Worm (Caenorhabditis elegans): ENCODE results near the gene lys-4.

Gene lys-4

DNA sequence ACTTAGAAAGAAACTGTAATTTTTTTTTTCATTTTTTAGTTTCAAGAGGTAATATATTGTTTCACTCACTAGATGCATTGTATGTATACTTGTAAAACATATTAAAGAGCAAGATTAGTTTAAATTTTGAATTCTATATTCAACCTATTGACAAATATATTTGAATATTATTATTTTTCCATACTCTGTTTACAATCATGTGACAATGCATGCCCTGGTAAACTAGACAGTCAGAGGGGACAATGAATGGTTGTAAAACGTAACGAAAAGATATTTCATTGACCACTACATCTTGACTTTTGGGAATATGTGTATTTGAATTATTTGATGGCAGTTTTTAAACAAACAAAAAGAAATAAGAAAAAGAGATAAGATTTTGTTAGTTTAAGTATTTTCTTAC, 638 bp downstream of the lys-4 start:
- no peak for TF ChIP-seq tra-4 (tag; optimal IDR thresholded peaks at IDR 0.05)

DNA sequence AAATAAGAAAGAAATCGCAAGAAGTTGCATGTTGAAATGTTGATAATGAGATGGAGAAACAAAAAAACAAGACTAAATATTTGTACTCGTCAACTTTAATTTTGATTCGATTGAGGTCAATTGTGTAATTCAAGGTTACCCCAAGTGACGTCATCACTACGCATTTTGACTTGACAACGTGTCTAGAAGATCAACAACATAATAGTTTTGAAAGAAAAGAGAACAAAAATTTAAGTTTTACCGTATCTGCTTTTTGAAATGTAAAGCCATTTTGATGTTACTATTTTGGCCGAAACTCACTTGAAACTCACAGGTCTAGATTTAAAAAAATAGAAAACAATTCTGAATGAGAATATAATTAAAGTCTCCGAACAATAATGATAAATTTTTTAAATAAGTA, 2.1 kb downstream of the lys-4 start, which contains the start of gene dsl-5:
TSS of gene dsl-5 (minus strand) at position 101 of the 400 bp plus-strand sequence.
- TF ChIP-seq hmg-4 (GFP tag; optimal IDR thresholded peaks at IDR 0.05): no peak

DNA sequence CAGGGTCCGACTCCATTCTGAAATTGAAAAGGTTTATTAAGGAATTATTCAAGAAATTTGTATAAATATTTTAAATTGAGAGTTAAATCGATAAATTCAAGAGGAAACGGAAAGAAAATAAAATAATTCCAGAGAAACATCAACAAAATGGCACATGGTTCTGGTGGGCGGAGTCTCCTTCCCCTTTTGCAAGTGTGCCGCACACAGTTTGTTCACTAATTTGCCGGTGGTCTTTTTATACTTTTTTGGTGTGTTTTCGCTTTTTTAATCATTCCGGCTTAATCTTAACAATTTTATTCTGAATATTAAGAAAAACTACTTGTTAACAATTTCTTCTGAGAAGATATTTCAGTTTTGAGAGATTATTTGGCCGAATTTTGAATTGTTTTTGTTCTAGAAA, 18.1 kb downstream of the lys-4 start, which contains the start of the genes ragc-1 and Y24F12A.1:
TSS of gene ragc-1 (minus strand) at position 25 of the 400 bp plus-strand sequence.
TSS of gene Y24F12A.1 (plus strand) at position 346 of the 400 bp plus-strand sequence.
- TF ChIP-seq hmg-4 (GFP tag; optimal IDR thresholded peaks at IDR 0.05): no peak
- TF ChIP-seq sea-1 (GFP tag; conservative IDR thresholded peaks at IDR 0.05): 0 out of 2 replicates have a peak, but pooled peaks have one; percentile 57
- TF ChIP-seq pes-1 (GFP tag; IDR thresholded peaks at IDR 0.05): peak; percentile 74
- TF ChIP-seq ama-1 (optimal IDR thresholded peaks at IDR 0.05): no peak
- TF ChIP-seq scrt-1 (GFP tag; IDR thresholded peaks at IDR 0.05): 0 out of 2 replicates have a peak, but pooled peaks have one; percentile 37
- peak; percentile 33; the same call in 1 of the 2 replicates for TF ChIP-seq flt-1 (GFP tag; IDR thresholded peaks at IDR 0.05)
- no peak for TF ChIP-seq aly-1 (tag; optimal IDR thresholded peaks at IDR 0.05)
- no peak for TF ChIP-seq ets-7 (tag; optimal IDR thresholded peaks at IDR 0.05)
- TF ChIP-seq tbx-11 (GFP tag; IDR thresholded peaks at IDR 0.05): no peak
- no peak for TF ChIP-seq hnd-1 (tag; optimal IDR thresholded peaks at IDR 0.05)
- no peak for TF ChIP-seq tra-4 (tag; optimal IDR thresholded peaks at IDR 0.05)
- no peak for TF ChIP-seq B0310.2 (tag; optimal IDR thresholded peaks at IDR 0.05)
- TF ChIP-seq ceh-36 (tag; optimal IDR thresholded peaks at IDR 0.05): peak; percentile 62
- 0 out of 2 replicates have a peak, but pooled peaks have one; percentile 29 for TF ChIP-seq tbx-37 (GFP tag; conservative IDR thresholded peaks at IDR 0.05)
- TF ChIP-seq ceh-13 (GFP tag; optimal IDR thresholded peaks at IDR 0.05): no peak
- peak; percentile 16 for TF ChIP-seq F13C5.2 (tag; optimal IDR thresholded peaks at IDR 0.05)
- no peak for TF ChIP-seq hmbx-1 (tag; optimal IDR thresholded peaks at IDR 0.05)

DNA sequence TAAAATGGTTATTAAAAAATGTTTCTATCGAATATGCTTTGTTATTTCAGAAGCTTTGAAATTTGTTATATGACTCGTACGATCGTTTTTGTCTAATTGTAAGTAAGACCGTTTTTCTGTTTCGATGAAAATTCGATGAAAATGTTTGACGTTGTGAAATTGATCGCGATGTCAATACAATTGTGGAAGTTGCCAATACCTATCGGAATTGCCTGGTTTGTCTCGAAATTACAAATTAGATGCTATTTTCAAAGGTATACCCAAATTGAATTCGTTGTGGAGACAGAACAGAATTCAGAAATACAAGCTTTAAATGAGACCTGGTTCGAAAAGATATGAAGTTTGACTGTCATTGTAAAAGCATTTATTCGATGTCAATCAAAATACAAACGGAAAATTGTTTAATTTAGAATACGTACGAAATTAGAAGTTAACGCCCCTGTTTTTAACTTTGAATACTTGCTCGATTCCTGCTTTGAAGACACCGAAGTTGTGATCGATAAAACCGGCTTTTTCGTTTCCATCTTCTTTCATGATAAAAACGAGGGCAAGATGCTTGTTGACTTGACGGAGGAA, 19.6 kb downstream of the lys-4 start:
- TF ChIP-seq hmg-4 (GFP tag; optimal IDR thresholded peaks at IDR 0.05): no peak
- TF ChIP-seq ama-1 (optimal IDR thresholded peaks at IDR 0.05): no peak
- no peak for TF ChIP-seq ets-7 (tag; optimal IDR thresholded peaks at IDR 0.05)
- TF ChIP-seq sea-1 (GFP tag; conservative IDR thresholded peaks at IDR 0.05): no peak
- TF ChIP-seq tbx-37 (GFP tag; conservative IDR thresholded peaks at IDR 0.05): no peak
- no peak for TF ChIP-seq F13C5.2 (tag; optimal IDR thresholded peaks at IDR 0.05)
- no peak for TF ChIP-seq ceh-13 (GFP tag; optimal IDR thresholded peaks at IDR 0.05)
- no peak for TF ChIP-seq aly-1 (tag; optimal IDR thresholded peaks at IDR 0.05)
- no peak for TF ChIP-seq tbx-11 (GFP tag; IDR thresholded peaks at IDR 0.05)
- no peak for TF ChIP-seq pes-1 (GFP tag; IDR thresholded peaks at IDR 0.05)
- TF ChIP-seq hnd-1 (tag; optimal IDR thresholded peaks at IDR 0.05): no peak
- TF ChIP-seq scrt-1 (GFP tag; IDR thresholded peaks at IDR 0.05): no peak
- TF ChIP-seq ceh-36 (tag; optimal IDR thresholded peaks at IDR 0.05): no peak
- no peak for TF ChIP-seq flt-1 (GFP tag; IDR thresholded peaks at IDR 0.05)
- TF ChIP-seq B0310.2 (tag; optimal IDR thresholded peaks at IDR 0.05): no peak
- no peak for TF ChIP-seq tra-4 (tag; optimal IDR thresholded peaks at IDR 0.05)
- no peak for TF ChIP-seq hmbx-1 (tag; optimal IDR thresholded peaks at IDR 0.05)

DNA sequence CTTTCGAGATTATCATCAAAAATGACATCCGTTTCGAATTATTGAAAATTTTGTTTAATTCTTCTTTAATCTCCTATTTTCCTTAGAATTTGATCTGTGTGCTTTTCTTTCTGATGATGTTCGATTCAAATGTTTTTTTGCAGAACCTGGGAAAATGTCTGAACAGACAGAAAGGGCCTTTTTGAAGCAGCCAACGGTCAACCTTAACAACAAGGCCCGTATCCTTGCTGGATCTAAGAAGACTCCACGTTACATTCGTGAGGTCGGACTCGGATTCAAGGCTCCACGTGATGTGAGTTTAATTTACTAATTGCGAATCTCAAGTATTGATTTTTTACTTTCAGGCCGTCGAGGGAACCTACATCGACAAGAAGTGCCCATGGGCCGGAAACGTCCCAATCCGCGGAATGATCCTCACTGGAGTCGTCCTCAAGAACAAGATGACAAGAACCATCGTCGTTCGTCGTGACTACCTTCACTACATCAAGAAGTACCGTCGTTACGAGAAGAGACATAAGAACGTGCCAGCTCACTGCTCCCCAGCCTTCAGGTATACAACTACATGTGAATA, 20.4 kb downstream of the lys-4 start, which contains the start of gene rps-11:
TSS of gene rps-11 (plus strand) at position 144 of the 571 bp plus-strand sequence.
- TF ChIP-seq hnd-1 (tag; optimal IDR thresholded peaks at IDR 0.05): no peak
- TF ChIP-seq aly-1 (tag; optimal IDR thresholded peaks at IDR 0.05): no peak
- no peak for TF ChIP-seq scrt-1 (GFP tag; IDR thresholded peaks at IDR 0.05)
- no peak for TF ChIP-seq F13C5.2 (tag; optimal IDR thresholded peaks at IDR 0.05)

DNA sequence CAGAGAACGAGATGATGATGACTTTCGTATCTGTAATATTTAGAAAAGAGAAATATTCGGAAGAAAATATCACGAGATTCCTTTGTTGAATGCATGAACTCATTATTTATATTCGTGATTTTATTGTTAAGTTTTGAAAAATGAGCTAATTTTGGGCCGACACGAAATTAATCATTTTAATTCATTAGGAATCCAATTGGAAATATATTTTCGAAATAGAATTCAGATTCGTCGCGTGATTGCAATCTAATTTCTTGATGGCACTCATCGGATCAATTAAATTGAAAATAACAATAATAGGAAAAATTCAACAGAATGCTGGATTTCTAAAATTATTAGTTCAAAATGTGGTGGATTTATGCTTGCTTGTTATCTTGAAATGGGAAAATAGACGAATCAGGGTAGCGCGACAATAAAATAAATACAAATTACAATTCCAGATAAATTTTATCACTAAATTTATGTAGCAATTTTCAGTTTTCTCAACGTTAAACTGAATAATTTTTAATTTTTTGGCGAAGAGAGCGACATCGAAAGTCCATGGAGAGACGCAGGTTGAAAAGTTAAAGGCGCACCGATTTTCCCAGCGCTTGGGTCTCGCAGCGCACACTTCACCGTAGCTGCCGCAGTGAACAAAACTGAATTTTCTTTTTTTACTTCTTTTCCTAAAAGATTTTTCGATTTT, 21.1 kb downstream of the lys-4 start:
- TF ChIP-seq ceh-36 (tag; optimal IDR thresholded peaks at IDR 0.05): peak; percentile 11
- TF ChIP-seq hmg-4 (GFP tag; optimal IDR thresholded peaks at IDR 0.05): peak; percentile 23
- peak; percentile 71 for TF ChIP-seq ama-1 (optimal IDR thresholded peaks at IDR 0.05)
- no peak for TF ChIP-seq ceh-13 (GFP tag; optimal IDR thresholded peaks at IDR 0.05)
- peak; percentile 38; the same call in 1 of the 2 replicates for TF ChIP-seq pes-1 (GFP tag; IDR thresholded peaks at IDR 0.05)
- peak; percentile 72 for TF ChIP-seq F13C5.2 (tag; optimal IDR thresholded peaks at IDR 0.05)
- peak; percentile 13 for TF ChIP-seq hnd-1 (tag; optimal IDR thresholded peaks at IDR 0.05)
- TF ChIP-seq scrt-1 (GFP tag; IDR thresholded peaks at IDR 0.05): no peak; the same call in 1 of the 2 replicates
- TF ChIP-seq tra-4 (tag; optimal IDR thresholded peaks at IDR 0.05): peak; percentile 41
- 0 out of 2 replicates have a peak, but pooled peaks have one; percentile 12 for TF ChIP-seq flt-1 (GFP tag; IDR thresholded peaks at IDR 0.05)
- TF ChIP-seq B0310.2 (tag; optimal IDR thresholded peaks at IDR 0.05): peak; percentile 79
- TF ChIP-seq aly-1 (tag; optimal IDR thresholded peaks at IDR 0.05): no peak
- peak; percentile 14 for TF ChIP-seq hmbx-1 (tag; optimal IDR thresholded peaks at IDR 0.05)
- TF ChIP-seq tbx-37 (GFP tag; conservative IDR thresholded peaks at IDR 0.05): peak; percentile 30

DNA sequence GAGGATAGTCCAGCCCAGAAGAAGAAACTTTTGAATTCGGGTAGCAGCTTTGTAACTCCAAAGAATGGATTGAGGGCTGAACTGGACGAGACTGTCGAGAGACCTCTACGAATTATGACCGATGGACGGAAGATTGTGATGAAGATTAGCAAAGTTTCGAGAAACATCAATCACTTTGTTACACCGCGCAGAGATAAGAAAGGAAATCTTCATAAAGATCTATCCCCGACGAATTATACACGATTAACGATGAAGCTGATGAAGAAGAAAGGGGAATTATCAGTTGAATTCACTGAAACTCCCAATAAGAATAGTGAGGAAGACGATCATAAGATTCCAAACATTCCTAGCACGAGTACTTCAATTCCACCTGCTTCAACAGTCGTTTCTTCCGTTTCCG, 23.3 kb downstream of the lys-4 start:
- no peak for TF ChIP-seq ets-7 (tag; optimal IDR thresholded peaks at IDR 0.05)
- no peak for TF ChIP-seq F13C5.2 (tag; optimal IDR thresholded peaks at IDR 0.05)
- TF ChIP-seq pes-1 (GFP tag; IDR thresholded peaks at IDR 0.05): no peak
- TF ChIP-seq tra-4 (tag; optimal IDR thresholded peaks at IDR 0.05): no peak
- TF ChIP-seq ceh-36 (tag; optimal IDR thresholded peaks at IDR 0.05): no peak
- TF ChIP-seq hmg-4 (GFP tag; optimal IDR thresholded peaks at IDR 0.05): no peak
- no peak for TF ChIP-seq ama-1 (optimal IDR thresholded peaks at IDR 0.05)
- TF ChIP-seq scrt-1 (GFP tag; IDR thresholded peaks at IDR 0.05): no peak
- TF ChIP-seq ceh-13 (GFP tag; optimal IDR thresholded peaks at IDR 0.05): no peak
- no peak for TF ChIP-seq aly-1 (tag; optimal IDR thresholded peaks at IDR 0.05)
